Worm (Caenorhabditis elegans): ENCODE results near the gene F22E5.17.

F22E5.17 gene

DNA sequence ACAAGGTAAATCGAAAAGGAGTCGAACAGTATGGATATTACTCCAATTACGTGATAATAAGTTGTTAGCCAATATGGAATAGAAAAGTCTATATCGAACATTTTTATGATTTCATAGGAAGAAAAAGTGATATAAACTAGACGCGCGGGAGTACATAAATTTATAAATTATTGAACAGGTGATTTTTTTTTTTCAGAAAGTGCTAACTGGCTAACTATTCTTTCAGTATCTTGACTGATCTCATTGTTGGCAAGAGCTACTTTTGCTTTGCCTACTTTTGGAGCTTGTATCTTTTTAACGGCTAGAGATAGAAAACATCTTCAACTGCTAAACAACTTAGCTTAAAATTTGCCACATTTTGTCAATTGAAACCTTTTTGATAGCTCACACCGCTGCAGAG, 24.9 kb downstream of the F22E5.17 start, which contains the start of gene sri-60:
Gene sri-60, minus strand, starts transcription at position 101 of the 400 bp plus-strand sequence.
- no peak for TF ChIP-seq ceh-82 (tag; optimal IDR thresholded peaks at IDR 0.05)
- TF ChIP-seq nhr-11 (tag; optimal IDR thresholded peaks at IDR 0.05) = no peak
- TF ChIP-seq mdl-1 (tag; optimal IDR thresholded peaks at IDR 0.05) = no peak
- no peak for TF ChIP-seq ceh-9 (tag; optimal IDR thresholded peaks at IDR 0.05)
- no peak for TF ChIP-seq hmg-11 (tag; optimal IDR thresholded peaks at IDR 0.05)
- no peak for TF ChIP-seq ama-1 (optimal IDR thresholded peaks at IDR 0.05)
- no peak for TF ChIP-seq nhr-67 (tag; optimal IDR thresholded peaks at IDR 0.05)
- TF ChIP-seq ceh-16 (tag; optimal IDR thresholded peaks at IDR 0.05) = no peak
- no peak for TF ChIP-seq unc-39 (tag; optimal IDR thresholded peaks at IDR 0.05)
- TF ChIP-seq ztf-11 (tag; optimal IDR thresholded peaks at IDR 0.05) = no peak
- no peak for TF ChIP-seq daf-12 (tag; optimal IDR thresholded peaks at IDR 0.05)
- no peak for TF ChIP-seq jun-1 (tag; optimal IDR thresholded peaks at IDR 0.05)
- TF ChIP-seq aly-2 (tag; optimal IDR thresholded peaks at IDR 0.05) = no peak
- no peak for TF ChIP-seq fos-1 (tag; optimal IDR thresholded peaks at IDR 0.05)
- TF ChIP-seq R02D3.7 (tag; optimal IDR thresholded peaks at IDR 0.05) = no peak
- TF ChIP-seq ZK546.5 (tag; optimal IDR thresholded peaks at IDR 0.05) = no peak
- no peak for TF ChIP-seq nhr-25 (tag; optimal IDR thresholded peaks at IDR 0.05)

DNA sequence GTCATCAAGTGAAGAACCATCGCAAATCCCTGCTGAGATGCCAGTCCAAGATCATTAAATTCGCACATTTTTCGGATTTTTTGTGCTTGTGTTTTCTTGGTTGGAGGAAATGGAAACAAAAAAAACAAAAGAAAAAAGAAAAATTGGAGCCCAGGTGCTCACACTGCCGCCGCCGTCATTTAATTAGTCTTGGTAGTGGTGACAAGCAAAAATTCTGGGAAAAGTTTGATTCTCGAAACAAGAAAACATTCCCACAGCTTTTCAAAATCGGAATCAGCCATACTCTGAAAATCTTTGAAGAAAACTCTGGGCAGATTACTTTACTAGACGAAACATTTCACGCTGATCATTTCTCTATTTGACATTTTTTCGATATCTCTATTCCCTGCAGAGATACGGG, 27.4 kb downstream of the F22E5.17 start, which contains the start of gene srh-128:
Gene srh-128, minus strand, starts transcription at position 101 of the 400 bp plus-strand sequence.
- no peak for TF ChIP-seq R02D3.7 (tag; optimal IDR thresholded peaks at IDR 0.05)

DNA sequence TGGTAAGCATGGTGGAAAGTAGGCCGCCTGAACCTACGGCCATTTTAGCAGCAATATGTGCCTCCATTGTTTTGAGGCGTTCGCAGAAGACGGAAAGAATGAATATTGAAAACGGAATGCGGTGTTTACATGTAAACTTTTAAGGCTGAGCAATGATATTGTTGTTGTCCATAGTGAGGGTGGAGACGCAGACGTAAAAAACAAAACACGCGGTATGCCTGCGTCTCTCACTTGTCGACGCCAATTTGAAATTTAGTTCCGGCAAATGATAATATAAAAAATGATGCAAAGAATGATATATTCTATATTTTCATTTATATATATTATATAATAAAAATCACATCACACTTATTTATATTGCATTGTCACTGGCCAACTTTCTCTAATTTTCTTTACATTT, 30.0 kb downstream of the F22E5.17 start, which contains the start of gene Y47G7B.2:
Gene Y47G7B.2, minus strand, starts transcription at position 143 of the 400 bp plus-strand sequence.
- peak; percentile 23 for TF ChIP-seq elt-2 (tag; optimal IDR thresholded peaks at IDR 0.05)
- peak; percentile 15 for TF ChIP-seq egl-5 (tag; optimal IDR thresholded peaks at IDR 0.05)
- TF ChIP-seq lin-39 (tag; optimal IDR thresholded peaks at IDR 0.05) = peak; percentile 16
- no peak for TF ChIP-seq nhr-43 (tag; optimal IDR thresholded peaks at IDR 0.05; ENCODE audit: poor library complexity, severe bottlenecking)

DNA sequence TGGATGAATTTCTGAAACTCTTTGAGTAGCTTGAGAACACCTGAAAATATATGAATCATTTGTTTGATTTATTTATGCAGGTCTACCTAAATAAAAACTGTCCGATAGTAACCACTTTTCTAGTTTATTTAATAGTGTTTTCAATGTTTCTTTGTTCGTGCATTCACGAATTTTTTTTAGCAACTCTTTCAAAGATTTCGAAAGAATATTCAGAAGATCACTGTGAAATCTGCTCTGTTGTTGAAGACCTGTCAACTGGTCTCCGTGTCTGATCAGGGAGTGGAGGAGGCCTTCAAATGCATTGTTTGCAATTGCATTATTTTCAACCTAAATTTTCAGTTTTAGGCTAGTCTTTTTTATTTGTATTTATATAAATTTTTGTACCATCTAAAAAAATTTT, 32.1 kb downstream of the F22E5.17 start, which contains the start of gene T05A8.1:
Gene T05A8.1, minus strand, starts transcription at position 101 of the 400 bp plus-strand sequence.
- no peak for TF ChIP-seq ceh-82 (tag; optimal IDR thresholded peaks at IDR 0.05)
- TF ChIP-seq zag-1 (tag; optimal IDR thresholded peaks at IDR 0.05) = no peak
- TF ChIP-seq eor-1 (tag; optimal IDR thresholded peaks at IDR 0.05) = no peak
- no peak for TF ChIP-seq ceh-28 (tag; optimal IDR thresholded peaks at IDR 0.05)
- no peak for TF ChIP-seq mml-1 (tag; optimal IDR thresholded peaks at IDR 0.05)
- no peak for TF ChIP-seq pqm-1 (tag; optimal IDR thresholded peaks at IDR 0.05)
- no peak for TF ChIP-seq ceh-16 (tag; optimal IDR thresholded peaks at IDR 0.05)
- no peak for TF ChIP-seq nfya-1 (tag; optimal IDR thresholded peaks at IDR 0.05; ENCODE audit: insufficient read depth)
- TF ChIP-seq nhr-77 (tag; optimal IDR thresholded peaks at IDR 0.05) = no peak
- no peak for TF ChIP-seq nhr-12 (tag; optimal IDR thresholded peaks at IDR 0.05)
- TF ChIP-seq hmg-11 (tag; optimal IDR thresholded peaks at IDR 0.05) = no peak
- no peak for TF ChIP-seq jun-1 (tag; optimal IDR thresholded peaks at IDR 0.05)
- no peak for TF ChIP-seq nhr-11 (tag; optimal IDR thresholded peaks at IDR 0.05)
- TF ChIP-seq nhr-25 (tag; optimal IDR thresholded peaks at IDR 0.05) = no peak
- no peak for TF ChIP-seq snpc-4 (tag; optimal IDR thresholded peaks at IDR 0.05)
- no peak for TF ChIP-seq ZK546.5 (tag; optimal IDR thresholded peaks at IDR 0.05)

DNA sequence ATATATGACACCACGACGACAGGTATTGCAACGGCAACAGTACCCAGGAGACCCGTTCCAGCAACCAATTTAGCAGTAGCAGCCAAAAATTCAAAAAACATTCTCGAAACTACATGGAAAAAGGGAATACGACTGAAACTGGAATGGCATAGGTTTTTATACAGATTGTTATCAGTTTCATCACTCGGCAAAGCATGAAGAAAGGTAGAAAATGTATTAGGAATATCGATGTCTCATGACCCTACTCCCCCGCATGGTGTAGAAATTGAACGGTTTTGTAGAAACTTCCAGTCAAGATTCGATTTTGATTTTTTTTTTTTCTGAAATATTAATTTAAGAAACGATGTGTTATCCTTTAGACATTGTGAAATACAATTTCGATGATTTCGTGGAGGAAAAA, 33.1 kb downstream of the F22E5.17 start, which contains the start of gene T05A8.2:
Gene T05A8.2, minus strand, starts transcription at position 101 of the 400 bp plus-strand sequence.
- TF ChIP-seq ceh-16 (tag; optimal IDR thresholded peaks at IDR 0.05) = no peak
- no peak for TF ChIP-seq fkh-10 (GFP tag; optimal IDR thresholded peaks at IDR 0.05)
- TF ChIP-seq nhr-12 (tag; optimal IDR thresholded peaks at IDR 0.05) = no peak
- no peak for TF ChIP-seq ztf-4 (tag; optimal IDR thresholded peaks at IDR 0.05)
- no peak for TF ChIP-seq ceh-9 (tag; optimal IDR thresholded peaks at IDR 0.05)
- TF ChIP-seq elt-3 (tag; optimal IDR thresholded peaks at IDR 0.05) = no peak
- TF ChIP-seq ama-1 (optimal IDR thresholded peaks at IDR 0.05) = no peak
- TF ChIP-seq pha-4 (tag; optimal IDR thresholded peaks at IDR 0.05) = no peak
- TF ChIP-seq hmg-11 (tag; optimal IDR thresholded peaks at IDR 0.05) = no peak
- no peak for TF ChIP-seq jun-1 (tag; optimal IDR thresholded peaks at IDR 0.05)
- TF ChIP-seq ztf-11 (tag; optimal IDR thresholded peaks at IDR 0.05) = no peak
- TF ChIP-seq mdl-1 (tag; optimal IDR thresholded peaks at IDR 0.05) = no peak
- no peak for TF ChIP-seq pqm-1 (tag; optimal IDR thresholded peaks at IDR 0.05)
